Worm (Caenorhabditis elegans) whole organism, young adult: Measurements from ENCODE around the gene scav-1.

Experiments used
- lsy-27 ChIP-seq: sonication (generic microtip); optimal IDR thresholded peaks from 2 replicates; lab custom pipeline; 2017; ENCODE audit warnings: missing genetic modification characterization, mild to moderate bottlenecking, missing compliant biosample characterization, antibody characterized with exemption, missing genotype, borderline replicate concordance; ENCODE audit not compliant: insufficient read depth
- unc-62 ChIP-seq: fragments of 150-350 bp; optimal IDR thresholded peaks from 2 replicates; lab custom pipeline; 2014; ENCODE audit warnings: missing biosample characterization, missing genetic modification reagents, missing genetic modification characterization

ce11 chrX:5366613-5367012 lies 33.8 kb downstream of the scav-1 start:
- TF ChIP-seq unc-62 (GFP tag; lab: Kevin White, UChicago) (no peak), lsy-27 (no peak)
